Fruit fly (Drosophila melanogaster): ENCODE results near the gene PGAP5.
A peak's percentile ranks its signal among the peaks of the same experiment; 100 is the strongest.

PGAP5 gene

DNA sequence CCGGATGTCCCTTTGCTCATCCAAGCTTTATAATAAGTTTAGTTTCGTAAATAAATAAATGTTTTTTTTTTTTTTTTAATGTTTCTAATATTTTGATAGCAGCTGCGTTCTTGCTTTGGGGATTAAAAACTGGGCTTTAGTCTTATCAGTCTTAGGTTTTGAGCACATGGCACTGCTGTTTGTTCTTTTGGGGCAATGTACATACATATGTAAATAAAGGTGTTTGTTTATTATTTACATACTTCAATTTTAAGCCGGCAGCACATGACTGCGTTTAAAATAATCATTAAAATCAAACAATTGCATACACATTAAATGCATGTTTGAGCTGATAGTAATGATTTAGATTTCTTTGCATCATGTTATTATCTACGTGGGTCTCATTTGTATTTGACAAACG lies 34.5 kb upstream of the PGAP5 start (continued):
- peak; percentile 67 for TF ChIP-seq CG13296 (GFP tag; optimal IDR thresholded peaks at IDR 0.05)
- peak in 1 of 3 experiments; percentile 33 for TF ChIP-seq Stat92E (GFP tag; optimal IDR thresholded peaks at IDR 0.05)
- TF ChIP-seq jigr1 (GFP tag; IDR thresholded peaks at IDR 0.05) = no peak
- TF ChIP-seq jing (GFP tag; optimal IDR thresholded peaks at IDR 0.05) = peak; percentile 55
- TF ChIP-seq CG4404 (GFP tag; IDR thresholded peaks at IDR 0.05) = no peak
- peak; percentile 80 for TF ChIP-seq Spps (tag; optimal IDR thresholded peaks at IDR 0.05)
- no peak for TF ChIP-seq Dll (GFP tag; IDR thresholded peaks at IDR 0.05; ENCODE audit: partially characterized antibody)
- no peak for TF ChIP-seq zf30C (GFP tag; optimal IDR thresholded peaks at IDR 0.05)
- peak; percentile 57; the same call in 1 of the 2 replicates for TF ChIP-seq ranshi (GFP tag; IDR thresholded peaks at IDR 0.05)
- TF ChIP-seq Poxn (GFP tag; IDR thresholded peaks at IDR 0.05) = no peak
- peak; percentile 85 for TF ChIP-seq salm (tag; optimal IDR thresholded peaks at IDR 0.05)
- peak; percentile 50; the same call in 1 of the 3 replicates for TF ChIP-seq CG2199 (GFP tag; IDR thresholded peaks at IDR 0.05)
- 0 out of 3 replicates have a peak, but pooled peaks have one; percentile 37 for TF ChIP-seq C15 (GFP tag; IDR thresholded peaks at IDR 0.05)
- no peak for TF ChIP-seq repo (GFP tag; optimal IDR thresholded peaks at IDR 0.05)
- peak; percentile 86 for TF ChIP-seq CG7745 (tag; optimal IDR thresholded peaks at IDR 0.05)
- peak; percentile 65 for TF ChIP-seq NK7.1 (GFP tag; optimal IDR thresholded peaks at IDR 0.05)
- peak; percentile 68; the same call in 1 of the 2 replicates for TF ChIP-seq stc (GFP tag; IDR thresholded peaks at IDR 0.05)
- TF ChIP-seq dpn (GFP tag; optimal IDR thresholded peaks at IDR 0.05) = peak; percentile 45 to 58
- TF ChIP-seq CG8290 (GFP tag; optimal IDR thresholded peaks at IDR 0.05) = peak; percentile 70
- peak; percentile 76 to 87 for TF ChIP-seq CG8290 (tag; optimal IDR thresholded peaks at IDR 0.05)
- peak; percentile 74 for TF ChIP-seq Kr (GFP tag; optimal IDR thresholded peaks at IDR 0.05)
- TF ChIP-seq so (GFP tag; IDR thresholded peaks at IDR 0.05) = peak; percentile 79; the same call in 2 of the 3 replicates
- peak; percentile 57 for TF ChIP-seq CG10654 (GFP tag; optimal IDR thresholded peaks at IDR 0.05)
- peak; percentile 35 for TF ChIP-seq phol (tag; optimal IDR thresholded peaks at IDR 0.05)
- TF ChIP-seq CG11093 (GFP tag; IDR thresholded peaks at IDR 0.05) = no peak; the same call in 2 of the 3 replicates
- TF ChIP-seq p53 (GFP tag; optimal IDR thresholded peaks at IDR 0.05) = peak; percentile 18
- peak; percentile 76 for TF ChIP-seq PHDP (tag; optimal IDR thresholded peaks at IDR 0.05)
- TF ChIP-seq chm (GFP tag; IDR thresholded peaks at IDR 0.05) = peak; percentile 92; the same call in 1 of the 2 replicates
- TF ChIP-seq Dek (tag; optimal IDR thresholded peaks at IDR 0.05) = peak; percentile 48
- no peak for TF ChIP-seq Ptx1 (GFP tag; IDR thresholded peaks at IDR 0.05)
- peak; percentile 98 for TF ChIP-seq ATbp (GFP tag; optimal IDR thresholded peaks at IDR 0.05)
- TF ChIP-seq CG18619 (GFP tag; optimal IDR thresholded peaks at IDR 0.05) = peak; percentile 82
- TF ChIP-seq Drgx (GFP tag; IDR thresholded peaks at IDR 0.05) = no peak
- peak; percentile 58 for TF ChIP-seq Oli (tag; optimal IDR thresholded peaks at IDR 0.05)
- TF ChIP-seq Dbx (GFP tag; IDR thresholded peaks at IDR 0.05) = no peak
- no peak for TF ChIP-seq NFAT (GFP tag; IDR thresholded peaks at IDR 0.05)
- TF ChIP-seq ap (GFP tag; IDR thresholded peaks at IDR 0.05) = peak; percentile 56
- no peak for TF ChIP-seq CG42726 (GFP tag; IDR thresholded peaks at IDR 0.05; ENCODE audit: partially characterized antibody)
- TF ChIP-seq caup (GFP tag; optimal IDR thresholded peaks at IDR 0.05; ENCODE audit: severe bottlenecking) = peak; percentile 79
- TF ChIP-seq ac (GFP tag; optimal IDR thresholded peaks at IDR 0.05) = peak; percentile 85
- peak; percentile 3 for TF ChIP-seq vfl (GFP tag; optimal IDR thresholded peaks at IDR 0.05)
- peak; percentile 52 for TF ChIP-seq CG13775 (GFP tag; optimal IDR thresholded peaks at IDR 0.05)
- TF ChIP-seq CG5180 (GFP tag; optimal IDR thresholded peaks at IDR 0.05) = peak; percentile 75
- TF ChIP-seq hb (GFP tag; IDR thresholded peaks at IDR 0.05; ENCODE audit: partially characterized antibody) = no peak
- TF ChIP-seq Rx (GFP tag; IDR thresholded peaks at IDR 0.05) = peak; percentile 24; the same call in 1 of the 2 replicates
- TF ChIP-seq CG6272 (GFP tag; IDR thresholded peaks at IDR 0.05) = no peak
- TF ChIP-seq pho (GFP tag; optimal IDR thresholded peaks at IDR 0.05) = no peak
- TF ChIP-seq CG15514 (GFP tag; optimal IDR thresholded peaks at IDR 0.05) = peak; percentile 54
- peak; percentile 52 for TF ChIP-seq HmgZ (tag; optimal IDR thresholded peaks at IDR 0.05)
- no peak for TF ChIP-seq ro (GFP tag; IDR thresholded peaks at IDR 0.05)
- TF ChIP-seq oc (tag; optimal IDR thresholded peaks at IDR 0.05) = peak; percentile 87
